Worm (Caenorhabditis elegans): ENCODE results near the gene otpl-8.

The otpl-8 gene

ce11 chrX:12256594-12257048 lies 14.1 kb downstream of the otpl-8 start, which contains the start of gene E01G6.2:
E01G6.2 (plus strand) TSS chrX:12256644.
- TF ChIP-seq lin-39 (tag; optimal IDR thresholded peaks at IDR 0.05) (peak; percentile 57), nhr-77 (tag; optimal IDR thresholded peaks at IDR 0.05) (no peak), egl-27 (tag; optimal IDR thresholded peaks at IDR 0.05) (no peak), mml-1 (tag; optimal IDR thresholded peaks at IDR 0.05) (no peak)

- TF ChIP-seq aly-2 (tag; optimal IDR thresholded peaks at IDR 0.05), result no peak
- TF ChIP-seq lsy-12 (tag; optimal IDR thresholded peaks at IDR 0.05), result no peak
- no peak for TF ChIP-seq pha-4 (tag; optimal IDR thresholded peaks at IDR 0.05)
- no peak for TF ChIP-seq ztf-4 (tag; optimal IDR thresholded peaks at IDR 0.05)
- no peak for TF ChIP-seq elt-3 (tag; optimal IDR thresholded peaks at IDR 0.05)
- no peak for TF ChIP-seq nhr-12 (tag; optimal IDR thresholded peaks at IDR 0.05)
- no peak for TF ChIP-seq fos-1 (tag; optimal IDR thresholded peaks at IDR 0.05)
- no peak for TF ChIP-seq elt-1 (tag; optimal IDR thresholded peaks at IDR 0.05)
- TF ChIP-seq ceh-28 (tag; optimal IDR thresholded peaks at IDR 0.05), result no peak
- no peak for TF ChIP-seq skn-1 (tag; optimal IDR thresholded peaks at IDR 0.05)
- no peak for TF ChIP-seq mml-1 (tag; optimal IDR thresholded peaks at IDR 0.05)
- TF ChIP-seq mdl-1 (tag; optimal IDR thresholded peaks at IDR 0.05), result no peak
- TF ChIP-seq nhr-23 (tag; optimal IDR thresholded peaks at IDR 0.05), result no peak
- no peak for TF ChIP-seq nhr-11 (tag; optimal IDR thresholded peaks at IDR 0.05)
- no peak for TF ChIP-seq nhr-77 (tag; optimal IDR thresholded peaks at IDR 0.05)
Measured at ce11 chrX:12252189-12252588, 18.6 kb downstream of the otpl-8 start.

- TF ChIP-seq unc-39 (tag; optimal IDR thresholded peaks at IDR 0.05) (no peak), nhr-11 (tag; optimal IDR thresholded peaks at IDR 0.05) (no peak), nhr-237 (tag; optimal IDR thresholded peaks at IDR 0.05) (no peak), ZK546.5 (tag; optimal IDR thresholded peaks at IDR 0.05) (no peak), aly-2 (tag; optimal IDR thresholded peaks at IDR 0.05) (no peak), ceh-28 (tag; optimal IDR thresholded peaks at IDR 0.05) (no peak)
Measured at ce11 chrX:12248140-12248539, 22.6 kb downstream of the otpl-8 start.

- TF ChIP-seq mml-1 (tag; optimal IDR thresholded peaks at IDR 0.05) (no peak), nhr-237 (tag; optimal IDR thresholded peaks at IDR 0.05) (no peak), zag-1 (tag; optimal IDR thresholded peaks at IDR 0.05) (no peak), elt-2 (tag; optimal IDR thresholded peaks at IDR 0.05) (peak; percentile 39)
Measured at ce11 chrX:12242902-12243301, 27.8 kb downstream of the otpl-8 start.

ce11 chrX:12241457-12241856 lies 29.3 kb downstream of the otpl-8 start, which contains the start of gene cest-3:
cest-3 (plus strand) TSS chrX:12241646.
- TF ChIP-seq pqm-1 (tag; optimal IDR thresholded peaks at IDR 0.05), result peak; percentile 50
- no peak for TF ChIP-seq tbx-2 (tag; optimal IDR thresholded peaks at IDR 0.05)
- no peak for TF ChIP-seq egl-27 (tag; optimal IDR thresholded peaks at IDR 0.05)
- no peak for TF ChIP-seq nhr-76 (tag; optimal IDR thresholded peaks at IDR 0.05)
- peak; percentile 53 for TF ChIP-seq pha-4 (tag; optimal IDR thresholded peaks at IDR 0.05)
- TF ChIP-seq ama-1 (optimal IDR thresholded peaks at IDR 0.05), result no peak
- TF ChIP-seq nhr-43 (tag; optimal IDR thresholded peaks at IDR 0.05; ENCODE audit: poor library complexity, severe bottlenecking), result no peak
- no peak for TF ChIP-seq fkh-10 (GFP tag; optimal IDR thresholded peaks at IDR 0.05)
- peak; percentile 37 for TF ChIP-seq elt-2 (tag; optimal IDR thresholded peaks at IDR 0.05)
- no peak for TF ChIP-seq lsy-12 (tag; optimal IDR thresholded peaks at IDR 0.05)
- no peak for TF ChIP-seq nhr-11 (tag; optimal IDR thresholded peaks at IDR 0.05)
- no peak for TF ChIP-seq ceh-28 (tag; optimal IDR thresholded peaks at IDR 0.05)

- TF ChIP-seq fkh-2 (tag; optimal IDR thresholded peaks at IDR 0.05) (no peak), ceh-9 (tag; optimal IDR thresholded peaks at IDR 0.05) (no peak), nhr-23 (tag; optimal IDR thresholded peaks at IDR 0.05) (no peak)
Measured at ce11 chrX:12235388-12235787, 35.4 kb downstream of the otpl-8 start, which contains the start of gene C23H4.6. C23H4.6 (plus strand) TSS chrX:12235606.

- TF ChIP-seq zag-1 (tag; optimal IDR thresholded peaks at IDR 0.05), result no peak
- peak; percentile 37 for TF ChIP-seq pha-4 (tag; optimal IDR thresholded peaks at IDR 0.05)
- TF ChIP-seq hmg-11 (tag; optimal IDR thresholded peaks at IDR 0.05), result no peak
- TF ChIP-seq ceh-16 (tag; optimal IDR thresholded peaks at IDR 0.05), result no peak
- TF ChIP-seq ceh-28 (tag; optimal IDR thresholded peaks at IDR 0.05), result no peak
- TF ChIP-seq egl-27 (tag; optimal IDR thresholded peaks at IDR 0.05), result no peak
- TF ChIP-seq egl-5 (tag; optimal IDR thresholded peaks at IDR 0.05), result no peak
- TF ChIP-seq pqm-1 (tag; optimal IDR thresholded peaks at IDR 0.05), result peak; percentile 41
- no peak for TF ChIP-seq fos-1 (tag; optimal IDR thresholded peaks at IDR 0.05)
- TF ChIP-seq ceh-82 (tag; optimal IDR thresholded peaks at IDR 0.05), result no peak
- TF ChIP-seq mdl-1 (tag; optimal IDR thresholded peaks at IDR 0.05), result no peak
- peak; percentile 33 for TF ChIP-seq elt-2 (tag; optimal IDR thresholded peaks at IDR 0.05)
- no peak for TF ChIP-seq nhr-43 (tag; optimal IDR thresholded peaks at IDR 0.05; ENCODE audit: poor library complexity, severe bottlenecking)
- no peak for TF ChIP-seq elt-3 (tag; optimal IDR thresholded peaks at IDR 0.05)
- no peak for TF ChIP-seq fkh-10 (GFP tag; optimal IDR thresholded peaks at IDR 0.05)
- TF ChIP-seq ZK546.5 (tag; optimal IDR thresholded peaks at IDR 0.05), result no peak
Measured at ce11 chrX:12234424-12234823, 36.3 kb downstream of the otpl-8 start.

All from whole organism, L3 larva.